Worm (Caenorhabditis elegans) whole organism, L1 larva: ENCODE results near the gene Y7A5A.20.

Source experiments
- aly-2 ChIP-seq: fragments of 150-350 bp; optimal IDR thresholded peaks from 2 replicates; lab custom pipeline; 2014; ENCODE audit warnings: missing biosample characterization, missing genetic modification characterization
- fkh-10 ChIP-seq: sonication (generic microtip); optimal IDR thresholded peaks from 2 replicates; lab custom pipeline; 2017; ENCODE audit warnings: missing biosample characterization, missing genetic modification reagents, missing genetic modification characterization
- mdl-1 ChIP-seq, 2 experiments: fragments of 150-350 bp; optimal IDR thresholded peaks; 2 replicates each; lab custom pipeline; 2014 to 2017; ENCODE audit warnings: missing biosample characterization in 2 of 2, missing genetic modification characterization in 2 of 2, inconsistent platforms in 1 of 2
- nhr-76 ChIP-seq: sonication (generic microtip); optimal IDR thresholded peaks from 2 replicates; lab custom pipeline; 2017; ENCODE audit warnings: missing biosample characterization, missing genetic modification characterization
- nhr-84 ChIP-seq: sonication (generic microtip); optimal IDR thresholded peaks from 2 replicates; lab custom pipeline; 2017; ENCODE audit warnings: missing biosample characterization, missing genetic modification characterization
- pqm-1 ChIP-seq: sonication (generic microtip); optimal IDR thresholded peaks from 3 replicates; lab custom pipeline; 2017; ENCODE audit warnings: missing biosample characterization, missing genetic modification characterization
- skn-1 ChIP-seq: fragments of 150-350 bp; optimal IDR thresholded peaks from 2 replicates; lab custom pipeline; 2014; ENCODE audit warnings: missing biosample characterization, missing genetic modification characterization
- snpc-4 ChIP-seq: fragments of 150-350 bp; optimal IDR thresholded peaks from 2 replicates; lab custom pipeline; 2014; ENCODE audit warnings: missing biosample characterization, missing genetic modification characterization
- sptf-1 ChIP-seq: fragments of 150-350 bp; optimal IDR thresholded peaks from 2 replicates; lab custom pipeline; 2014; ENCODE audit warnings: missing biosample characterization, missing genetic modification characterization
- unc-130 ChIP-seq: fragments of 150-350 bp; optimal IDR thresholded peaks from 2 replicates; lab custom pipeline; 2017; ENCODE audit warnings: missing biosample characterization, missing genetic modification characterization, inconsistent platforms
- ztf-11 ChIP-seq, 2 experiments: sonication (generic microtip); optimal IDR thresholded peaks; 2 replicates each; lab custom pipeline; 2016 to 2017; ENCODE audit warnings: missing genetic modification characterization in 2 of 2, missing biosample characterization in 1 of 2, missing compliant biosample characterization in 1 of 2

- no peak for TF ChIP-seq nhr-84
- no peak for TF ChIP-seq pqm-1 (tag; lab: Kevin White, UChicago)
- no peak for TF ChIP-seq aly-2 (tag; lab: Kevin White, UChicago)
- no peak for TF ChIP-seq ztf-11 (tag; optimal IDR thresholded peaks at IDR 0.05; lab: Kevin White, UChicago)
- no peak for TF ChIP-seq mdl-1 (tag; optimal IDR thresholded peaks at IDR 0.05; lab: Kevin White, UChicago)
- TF ChIP-seq unc-130 (tag; lab: Kevin White, UChicago): no peak
- TF ChIP-seq fkh-10 (GFP tag; lab: Kevin White, UChicago): no peak
- TF ChIP-seq sptf-1 (tag; lab: Kevin White, UChicago): no peak
- TF ChIP-seq skn-1: no peak
- TF ChIP-seq snpc-4 (tag; lab: Kevin White, UChicago): no peak
- TF ChIP-seq nhr-76: no peak
Observed at ce11 chrX:15784570-15784969, 43.6 kb upstream of the Y7A5A.20 start, which contains the start of gene Y7A5A.3.
